Worm (Caenorhabditis elegans) whole organism, late embryonic: ENCODE measurements around the gene idi-1.

Experiments
- K02D7.2 ChIP-seq: sonication (generic microtip); optimal IDR thresholded peaks from 2 replicates; lab custom pipeline; 2017; ENCODE audit warnings: mild to moderate bottlenecking, missing genetic modification characterization, missing compliant biosample characterization
- ceh-24 ChIP-seq: sonication (generic microtip); optimal IDR thresholded peaks from 2 replicates; lab custom pipeline; 2016; ENCODE audit warnings: mild to moderate bottlenecking, missing genetic modification characterization, missing compliant biosample characterization
- ceh-30 ChIP-seq: fragments of 150-350 bp; optimal IDR thresholded peaks from 2 replicates; lab custom pipeline; 2014; ENCODE audit warnings: missing biosample characterization, missing genetic modification characterization
- madf-2 ChIP-seq: sonication (generic microtip); optimal IDR thresholded peaks from 2 replicates; lab custom pipeline; 2017; ENCODE audit warnings: missing genetic modification characterization, missing compliant biosample characterization
- mec-3 ChIP-seq: sonication (generic microtip); optimal IDR thresholded peaks from 2 replicates; lab custom pipeline; 2016; ENCODE audit warnings: borderline replicate concordance, missing genetic modification characterization, missing compliant biosample characterization
- pqm-1 ChIP-seq: sonication (generic microtip); optimal IDR thresholded peaks from 2 replicates; lab custom pipeline; 2016; ENCODE audit warnings: missing genetic modification characterization, missing compliant biosample characterization
- tbx-2 ChIP-seq: sonication (generic microtip); optimal IDR thresholded peaks from 2 replicates; lab custom pipeline; 2016; ENCODE audit warnings: missing genetic modification characterization, missing compliant biosample characterization

- TF ChIP-seq pqm-1 (tag; lab: Kevin White, UChicago) = no peak
- TF ChIP-seq ceh-24 (tag; lab: Kevin White, UChicago) = no peak
- TF ChIP-seq madf-2 (tag; lab: Kevin White, UChicago) = no peak
- no peak for TF ChIP-seq K02D7.2 (tag; lab: Kevin White, UChicago)
- TF ChIP-seq ceh-30 = no peak
- TF ChIP-seq mec-3 (tag; lab: Kevin White, UChicago) = no peak
- TF ChIP-seq tbx-2 (tag; lab: Kevin White, UChicago) = peak; percentile 13
Measured at ce11 chrIII:8124323-8124722, 32.8 kb downstream of the idi-1 start.
